Fruit fly (Drosophila melanogaster) whole organism, embryonic: ENCODE data around the gene nenya.

Experiments used
- Abd-B ChIP-seq: fragments of 200-800 bp; sonication (Bioruptor generic); optimal IDR thresholded peaks from 2 replicates; lab custom pipeline; 2018; ENCODE audit warnings: missing biosample characterization, mild to moderate bottlenecking, missing genetic modification characterization, moderate library complexity
- Atf6 ChIP-seq: fragments of 200-800 bp; sonication (Bioruptor generic); IDR thresholded peaks from 2 replicates; pipeline ENCODE4 v1.3.6; 2022; ENCODE audit warnings: missing biosample characterization, missing genetic modification characterization
- B-H2 ChIP-seq: fragments of 200-800 bp; sonication (Bioruptor generic); optimal IDR thresholded peaks from 2 replicates; lab custom pipeline; 2018; ENCODE audit warnings: missing biosample characterization, mild to moderate bottlenecking, missing genetic modification characterization
- CG10462 ChIP-seq: fragments of 200-800 bp; sonication (Bioruptor generic); optimal IDR thresholded peaks from 2 replicates; lab custom pipeline; 2016; ENCODE audit warnings: missing biosample characterization, missing genetic modification characterization
- CG1233 ChIP-seq: fragments of 200-800 bp; sonication (Bioruptor generic); optimal IDR thresholded peaks from 4 replicates; lab custom pipeline; 2018; ENCODE audit warnings: missing biosample characterization, mild to moderate bottlenecking, missing genetic modification characterization
- CG14014 ChIP-seq: fragments of 200-800 bp; sonication (Bioruptor generic); IDR thresholded peaks from 2 replicates; pipeline ENCODE4 v1.3.6; 2022; ENCODE audit warnings: missing biosample characterization, missing genetic modification characterization
- CG14441 ChIP-seq: fragments of 200-800 bp; sonication (Bioruptor generic); IDR thresholded peaks from 2 replicates; pipeline ENCODE4 v1.3.6; 2022; ENCODE audit warnings: missing biosample characterization, missing genetic modification characterization
- CG15601 ChIP-seq: fragments of 200-800 bp; sonication (Bioruptor generic); optimal IDR thresholded peaks from 3 replicates; lab custom pipeline; 2019; ENCODE audit warnings: missing biosample characterization, mild to moderate bottlenecking, missing genetic modification characterization, moderate library complexity
- CG1603 ChIP-seq: fragments of 200-800 bp; sonication (Bioruptor generic); optimal IDR thresholded peaks from 2 replicates; lab custom pipeline; 2019; ENCODE audit warnings: missing biosample characterization, mild to moderate bottlenecking, missing genetic modification characterization, moderate library complexity
- CG17186 ChIP-seq: fragments of 200-800 bp; sonication (Bioruptor generic); optimal IDR thresholded peaks from 3 replicates; lab custom pipeline; 2017; ENCODE audit warnings: missing biosample characterization, missing genetic modification reagents, missing genetic modification characterization
- CG17802 ChIP-seq: fragments of 200-800 bp; sonication (Bioruptor generic); optimal IDR thresholded peaks from 2 replicates; lab custom pipeline; 2018; ENCODE audit warnings: missing biosample characterization, mild to moderate bottlenecking, missing genetic modification characterization, moderate library complexity
- CG30431 ChIP-seq: fragments of 200-800 bp; sonication (Bioruptor generic); optimal IDR thresholded peaks from 2 replicates; lab custom pipeline; 2017; ENCODE audit warnings: missing biosample characterization, missing genetic modification characterization
- CG3847 ChIP-seq: fragments of 200-800 bp; sonication (Bioruptor generic); IDR thresholded peaks from 2 replicates; pipeline ENCODE4 v1.3.6; 2022; ENCODE audit warnings: missing biosample characterization, missing genetic modification characterization
- CG4328 ChIP-seq: fragments of 200-800 bp; sonication (Bioruptor generic); optimal IDR thresholded peaks from 3 replicates; lab custom pipeline; 2017; ENCODE audit warnings: missing biosample characterization, missing genetic modification reagents, missing genetic modification characterization
- CG5245 ChIP-seq: fragments of 200-800 bp; sonication (Bioruptor generic); optimal IDR thresholded peaks from 3 replicates; lab custom pipeline; 2016; ENCODE audit warnings: missing biosample characterization, missing genetic modification characterization
- CG7928 ChIP-seq: fragments of 200-800 bp; sonication (Bioruptor generic); optimal IDR thresholded peaks from 2 replicates; lab custom pipeline; 2017; ENCODE audit warnings: missing biosample characterization, mild to moderate bottlenecking, missing genetic modification characterization
- CG8359 ChIP-seq: fragments of 200-800 bp; sonication (Bioruptor generic); optimal IDR thresholded peaks from 2 replicates; lab custom pipeline; 2017; ENCODE audit warnings: missing biosample characterization, mild to moderate bottlenecking, missing genetic modification characterization, borderline replicate concordance
- CG8944 ChIP-seq: fragments of 200-800 bp; sonication (Bioruptor generic); optimal IDR thresholded peaks from 3 replicates; lab custom pipeline; 2016; ENCODE audit warnings: missing biosample characterization, missing genetic modification characterization
- CG9437 ChIP-seq: fragments of 200-800 bp; sonication (Bioruptor generic); optimal IDR thresholded peaks from 2 replicates; lab custom pipeline; 2018; ENCODE audit warnings: missing biosample characterization, mild to moderate bottlenecking, missing genetic modification characterization
- CG9797 ChIP-seq: fragments of 200-800 bp; sonication (Bioruptor generic); optimal IDR thresholded peaks from 3 replicates; lab custom pipeline; 2018; ENCODE audit warnings: missing biosample characterization, mild to moderate bottlenecking, missing genetic modification characterization
- CrebB ChIP-seq: fragments of 200-800 bp; sonication (Bioruptor generic); optimal IDR thresholded peaks from 3 replicates; lab custom pipeline; 2018; ENCODE audit warnings: missing biosample characterization, mild to moderate bottlenecking, missing genetic modification characterization
- Dad ChIP-seq: fragments of 200-800 bp; sonication (Bioruptor generic); optimal IDR thresholded peaks from 3 replicates; lab custom pipeline; 2016; ENCODE audit warnings: missing biosample characterization, missing genetic modification characterization
- E2f2 ChIP-seq: fragments of 200-800 bp; sonication (Bioruptor generic); IDR thresholded peaks from 2 replicates; pipeline ENCODE4 v1.3.6; 2022; ENCODE audit warnings: missing biosample characterization, missing genetic modification characterization
- ERR ChIP-seq: fragments of 200-800 bp; sonication (Bioruptor generic); optimal IDR thresholded peaks from 2 replicates; lab custom pipeline; 2016; ENCODE audit warnings: missing biosample characterization, missing genetic modification characterization
- Gug ChIP-seq: fragments of 200-800 bp; sonication (Bioruptor generic); IDR thresholded peaks from 4 replicates; pipeline ENCODE4 v1.3.6; 2022; ENCODE audit warnings: missing biosample characterization, missing genetic modification characterization
- Hr3 ChIP-seq: fragments of 200-800 bp; sonication (Bioruptor generic); optimal IDR thresholded peaks from 3 replicates; lab custom pipeline; 2016; ENCODE audit warnings: missing biosample characterization, missing genetic modification characterization
- MBD-R2 ChIP-seq: fragments of 200-800 bp; sonication (Bioruptor generic); IDR thresholded peaks from 2 replicates; pipeline ENCODE4 v1.3.6; 2022; ENCODE audit warnings: missing biosample characterization, missing genetic modification characterization
- Med ChIP-seq: fragments of 200-800 bp; sonication (Bioruptor generic); peaks from one replicate; lab custom pipeline; 2016; ENCODE audit warnings: missing biosample characterization, missing genetic modification characterization, mild to moderate bottlenecking, inconsistent platforms, moderate library complexity
- Mes4 ChIP-seq: fragments of 200-800 bp; sonication (Bioruptor generic); optimal IDR thresholded peaks from 2 replicates; lab custom pipeline; 2016; ENCODE audit warnings: missing biosample characterization, missing genetic modification characterization
- PHDP ChIP-seq: fragments of 200-800 bp; sonication (Bioruptor generic); optimal IDR thresholded peaks from 3 replicates; lab custom pipeline; 2018; ENCODE audit warnings: missing biosample characterization, mild to moderate bottlenecking, missing genetic modification characterization, moderate library complexity
- Poxn ChIP-seq: fragments of 200-800 bp; sonication (Bioruptor generic); IDR thresholded peaks from 2 replicates; pipeline ENCODE4 v1.3.6; 2022; ENCODE audit warnings: missing biosample characterization, missing genetic modification characterization
- Sox102F ChIP-seq: fragments of 200-800 bp; sonication (Bioruptor generic); optimal IDR thresholded peaks from 2 replicates; lab custom pipeline; 2018; ENCODE audit warnings: missing biosample characterization, mild to moderate bottlenecking, missing genetic modification characterization, moderate library complexity
- Sry-β ChIP-seq: fragments of 200-800 bp; sonication (Bioruptor generic); optimal IDR thresholded peaks from 2 replicates; lab custom pipeline; 2018; ENCODE audit warnings: missing biosample characterization, mild to moderate bottlenecking, missing genetic modification characterization, moderate library complexity
- Xrp1 ChIP-seq: fragments of 200-800 bp; sonication (Bioruptor generic); IDR thresholded peaks from 2 replicates; pipeline ENCODE4 v1.3.6; 2022; ENCODE audit warnings: missing biosample characterization, missing genetic modification characterization
- bigmax ChIP-seq: fragments of 200-800 bp; sonication (Bioruptor generic); optimal IDR thresholded peaks from 2 replicates; lab custom pipeline; 2018; ENCODE audit warnings: missing biosample characterization, mild to moderate bottlenecking, missing genetic modification characterization
- caup ChIP-seq: fragments of 200-800 bp; sonication (Bioruptor generic); optimal IDR thresholded peaks from 3 replicates; lab custom pipeline; 2017; ENCODE audit warnings: missing biosample characterization, mild to moderate bottlenecking, missing genetic modification characterization, moderate library complexity; ENCODE audit not compliant: severe bottlenecking
- ci ChIP-seq: fragments of 200-800 bp; sonication (Bioruptor generic); IDR thresholded peaks from 3 replicates; pipeline ENCODE4 v1.3.6; 2022; ENCODE audit warnings: missing biosample characterization, missing genetic modification characterization
- gem ChIP-seq: fragments of 200-800 bp; sonication (Bioruptor generic); optimal IDR thresholded peaks from 2 replicates; lab custom pipeline; 2019; ENCODE audit warnings: missing biosample characterization, mild to moderate bottlenecking, missing genetic modification characterization, moderate library complexity
- nau ChIP-seq: fragments of 200-800 bp; sonication (Bioruptor generic); optimal IDR thresholded peaks from 3 replicates; lab custom pipeline; 2017; ENCODE audit warnings: missing biosample characterization, mild to moderate bottlenecking, missing genetic modification characterization, missing genetic modification reagents
- pros ChIP-seq: fragments of 200-800 bp; sonication (Bioruptor generic); optimal IDR thresholded peaks from 3 replicates; lab custom pipeline; 2019; ENCODE audit warnings: missing biosample characterization, mild to moderate bottlenecking, missing genetic modification characterization, moderate library complexity
- psq ChIP-seq: fragments of 200-800 bp; sonication (Bioruptor generic); optimal IDR thresholded peaks from 2 replicates; lab custom pipeline; 2017; ENCODE audit warnings: missing biosample characterization, missing genetic modification characterization
- ranshi ChIP-seq: fragments of 200-800 bp; sonication (Bioruptor generic); IDR thresholded peaks from 2 replicates; pipeline ENCODE4 v1.3.6; 2022; ENCODE audit warnings: missing biosample characterization, missing genetic modification characterization
- rib ChIP-seq: fragments of 200-800 bp; sonication (Bioruptor generic); IDR thresholded peaks from 2 replicates; pipeline ENCODE4 v1.3.6; 2022; ENCODE audit warnings: missing biosample characterization, missing genetic modification characterization
- ro ChIP-seq: fragments of 200-800 bp; sonication (Bioruptor generic); IDR thresholded peaks from 2 replicates; pipeline ENCODE4 v1.3.6; 2022; ENCODE audit warnings: missing biosample characterization, missing genetic modification characterization
- tio ChIP-seq: fragments of 200-800 bp; sonication (Bioruptor generic); optimal IDR thresholded peaks from 2 replicates; lab custom pipeline; 2017; ENCODE audit warnings: missing biosample characterization, missing genetic modification characterization, inconsistent platforms
- wor ChIP-seq: fragments of 200-800 bp; sonication (Bioruptor generic); IDR thresholded peaks from 2 replicates; pipeline ENCODE4 v1.3.6; 2022; ENCODE audit warnings: missing biosample characterization, missing genetic modification characterization

The nenya gene

DNA sequence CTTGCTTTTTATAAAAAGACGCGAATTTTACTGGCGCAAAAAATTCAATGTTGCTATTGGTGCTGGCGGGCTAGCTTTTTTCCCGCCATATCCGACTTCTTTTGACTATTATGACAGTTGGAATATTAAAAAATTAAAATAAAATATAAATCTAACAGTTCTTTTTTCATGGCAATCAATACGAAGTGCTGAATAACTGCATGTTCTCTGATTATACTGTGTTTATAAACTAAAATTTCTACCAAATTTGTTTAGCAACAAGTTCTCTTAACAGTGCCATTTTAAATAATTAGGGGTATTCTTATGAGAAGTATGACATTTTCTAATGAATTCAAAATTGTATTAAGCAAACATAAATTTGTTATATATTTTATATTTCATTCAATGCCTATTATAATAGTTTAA lies 8.6 kb downstream of the nenya start, which contains the start of gene Boh1 (continued):
- peak; percentile 12 for TF ChIP-seq Hr3 (GFP tag; lab: Kevin White, UChicago)
- TF ChIP-seq Mes4 (GFP tag; lab: Kevin White, UChicago) = no peak
- TF ChIP-seq Xrp1 = no peak; the same call in 1 of the 2 replicates
- no peak for TF ChIP-seq CG1603
- no peak for TF ChIP-seq ranshi (GFP tag; lab: Robert Waterston, UW)
- TF ChIP-seq CG14441 (GFP tag; lab: Robert Waterston, UW) = peak; percentile 28; the same call in 1 of the 2 replicates
- no peak for TF ChIP-seq CG14014 (GFP tag; lab: Robert Waterston, UW)
- TF ChIP-seq E2f2 = peak; percentile 28; the same call in 1 of the 2 replicates
- TF ChIP-seq CG15601 = peak; percentile 32
- peak; percentile 42 for TF ChIP-seq B-H2
- peak; percentile 53; the same call in 1 of the 2 replicates for TF ChIP-seq MBD-R2
- TF ChIP-seq Gug = no peak
- TF ChIP-seq CG5245 = no peak
- peak; percentile 54 for TF ChIP-seq gem
- no peak for TF ChIP-seq tio (GFP tag; lab: Kevin White, UChicago)
- TF ChIP-seq CG3847 (GFP tag; lab: Robert Waterston, UW) = no peak
- TF ChIP-seq ERR = no peak
- no peak for TF ChIP-seq pros (GFP tag; lab: Kevin White, UChicago)
- no peak for TF ChIP-seq CG8944 (GFP tag; lab: Kevin White, UChicago)
- TF ChIP-seq nau = no peak
- peak; percentile 69 for TF ChIP-seq Med (GFP tag; lab: Kevin White, UChicago)
- TF ChIP-seq CG9797 (GFP tag; lab: Kevin White, UChicago) = no peak
- peak; percentile 94 for TF ChIP-seq Sry-β (GFP tag; lab: Kevin White, UChicago)
- no peak for TF ChIP-seq Atf6 (GFP tag; lab: Robert Waterston, UW)
- no peak for TF ChIP-seq CG8359
- TF ChIP-seq Sox102F (GFP tag; lab: Kevin White, UChicago) = peak; percentile 18
- no peak for TF ChIP-seq wor
- TF ChIP-seq rib (GFP tag; lab: Robert Waterston, UW) = no peak
- TF ChIP-seq caup (GFP tag; lab: Kevin White, UChicago) = peak; percentile 15
- no peak for TF ChIP-seq ro (GFP tag; lab: Robert Waterston, UW)
- TF ChIP-seq Abd-B (GFP tag; lab: Kevin White, UChicago) = peak; percentile 29
- no peak for TF ChIP-seq Poxn (GFP tag; lab: Robert Waterston, UW)
- TF ChIP-seq CG17802 = no peak
- no peak for TF ChIP-seq CG4328
- no peak for TF ChIP-seq CrebB (tag; lab: Kevin White, UChicago)
- TF ChIP-seq psq (GFP tag; lab: Kevin White, UChicago) = no peak
- peak; percentile 52 for TF ChIP-seq PHDP (tag; lab: Kevin White, UChicago)
- no peak for TF ChIP-seq CG30431
- TF ChIP-seq CG7928 (GFP tag; lab: Kevin White, UChicago) = no peak
- TF ChIP-seq Dad = no peak
- TF ChIP-seq bigmax = no peak
- TF ChIP-seq CG1233 = no peak
- TF ChIP-seq CG9437 = no peak
- no peak for TF ChIP-seq ci
- TF ChIP-seq CG17186 (GFP tag; lab: Kevin White, UChicago) = no peak
- TF ChIP-seq CG10462 (GFP tag; lab: Kevin White, UChicago) = no peak
